Fruit fly (Drosophila melanogaster) whole organism, wandering third instar larva: Measurements from ENCODE around the gene BckdhA.
A peak's percentile ranks its signal among the peaks of the same experiment; 100 is the strongest.

Experiments
- CrebA ChIP-seq: fragments of 200-800 bp; sonication (Bioruptor generic); optimal IDR thresholded peaks from 2 replicates; lab custom pipeline; 2016; ENCODE audit warnings: missing biosample characterization, mild to moderate bottlenecking, missing genetic modification characterization, borderline replicate concordance
- GATAd ChIP-seq: sonication (Bioruptor generic); optimal IDR thresholded peaks from 2 replicates; lab custom pipeline; 2016; ENCODE audit warnings: missing biosample characterization, missing genetic modification characterization
- N ChIP-seq: fragments of >200 bp; optimal IDR thresholded peaks from 2 replicates; lab custom pipeline; 2018; ENCODE audit warnings: missing biosample characterization, missing external identifiers, missing genetic modification characterization
- br ChIP-seq: fragments of 200-800 bp; sonication (Bioruptor generic); optimal IDR thresholded peaks from 2 replicates; lab custom pipeline; 2016; ENCODE audit warnings: missing biosample characterization, missing genetic modification characterization
- h ChIP-seq: fragments of 200-800 bp; sonication (Bioruptor generic); optimal IDR thresholded peaks from 3 replicates; lab custom pipeline; 2016; ENCODE audit warnings: missing biosample characterization, mild to moderate bottlenecking, missing genetic modification characterization
- lola ChIP-seq: fragments of >200 bp; optimal IDR thresholded peaks from 2 replicates; lab custom pipeline; 2017; ENCODE audit warnings: missing biosample characterization, missing genetic modification characterization
- pan ChIP-seq: fragments of >200 bp; optimal IDR thresholded peaks from 2 replicates; lab custom pipeline; 2017
- psq ChIP-seq: fragments of 200-800 bp; sonication (Bioruptor generic); optimal IDR thresholded peaks from 3 replicates; lab custom pipeline; 2017; ENCODE audit warnings: missing biosample characterization, mild to moderate bottlenecking, missing genetic modification characterization, moderate library complexity
- rgr ChIP-seq: fragments of 200-800 bp; sonication (Bioruptor generic); optimal IDR thresholded peaks from 3 replicates; lab custom pipeline; 2016; ENCODE audit warnings: missing biosample characterization, mild to moderate bottlenecking, missing genetic modification characterization
- usp ChIP-seq: fragments of >200 bp; optimal IDR thresholded peaks from 2 replicates; lab custom pipeline; 2017; ENCODE audit warnings: missing biosample characterization, missing genetic modification characterization

- no peak for TF ChIP-seq CrebA (GFP tag; lab: Kevin White, UChicago)
- TF ChIP-seq usp (GFP tag; lab: Kevin White, UChicago) = no peak
- TF ChIP-seq br (GFP tag; lab: Kevin White, UChicago) = no peak
- no peak for TF ChIP-seq lola
- TF ChIP-seq pan = no peak
- no peak for TF ChIP-seq rgr (GFP tag; lab: Kevin White, UChicago)
- TF ChIP-seq N (GFP tag; lab: Kevin White, UChicago) = peak; percentile 29
- TF ChIP-seq psq (GFP tag; lab: Kevin White, UChicago) = no peak
- TF ChIP-seq h (GFP tag; lab: Kevin White, UChicago) = no peak
- TF ChIP-seq GATAd (GFP tag; lab: Kevin White, UChicago) = no peak
Measured at dm6 chr3R:9543495-9544180, 11.9 kb upstream of the BckdhA start.
